Fruit fly (Drosophila melanogaster) whole organism, embryonic: ENCODE data around the gene CG33721.

ENCODE experiments used
- Bgb ChIP-seq: fragments of 200-800 bp; sonication (Bioruptor generic); IDR thresholded peaks from 2 replicates; pipeline ENCODE4 v1.3.6; 2022; ENCODE audit warnings: missing biosample characterization, missing genetic modification characterization; ENCODE audit not compliant: partially characterized antibody
- Bteb2 ChIP-seq: fragments of 200-800 bp; sonication (Bioruptor generic); optimal IDR thresholded peaks from 2 replicates; lab custom pipeline; 2016; ENCODE audit warnings: missing biosample characterization, missing genetic modification characterization
- CG10209 ChIP-seq: fragments of 200-800 bp; sonication (Bioruptor generic); optimal IDR thresholded peaks from 3 replicates; lab custom pipeline; 2017; ENCODE audit warnings: missing biosample characterization, mild to moderate bottlenecking, missing genetic modification characterization, missing genetic modification reagents
- CG10267 ChIP-seq: fragments of 200-800 bp; sonication (Bioruptor generic); optimal IDR thresholded peaks from 2 replicates; lab custom pipeline; 2018; ENCODE audit warnings: missing biosample characterization, mild to moderate bottlenecking, missing genetic modification characterization, moderate library complexity
- CG10543 ChIP-seq: fragments of 200-800 bp; sonication (Bioruptor generic); optimal IDR thresholded peaks from 3 replicates; lab custom pipeline; 2017; ENCODE audit warnings: missing biosample characterization, mild to moderate bottlenecking, missing genetic modification characterization, moderate library complexity
- CG11456 ChIP-seq: fragments of 200-800 bp; sonication (Bioruptor generic); IDR thresholded peaks from 3 replicates; pipeline ENCODE4 v1.3.6; 2022; ENCODE audit warnings: missing biosample characterization, missing genetic modification characterization
- CG11696 ChIP-seq: fragments of 200-800 bp; sonication (Bioruptor generic); IDR thresholded peaks from 2 replicates; pipeline ENCODE4 v1.3.6; 2022; ENCODE audit warnings: missing biosample characterization, missing genetic modification characterization
- CG12155 ChIP-seq: fragments of 200-800 bp; sonication (Bioruptor generic); optimal IDR thresholded peaks from 3 replicates; lab custom pipeline; 2016; ENCODE audit warnings: missing biosample characterization, missing genetic modification characterization
- CG12769 ChIP-seq: fragments of 200-800 bp; sonication (Bioruptor generic); optimal IDR thresholded peaks from 2 replicates; lab custom pipeline; 2019; ENCODE audit warnings: missing biosample characterization, mild to moderate bottlenecking, missing genetic modification characterization, moderate library complexity
- CG1602 ChIP-seq: fragments of 200-800 bp; sonication (Bioruptor generic); optimal IDR thresholded peaks from 3 replicates; lab custom pipeline; 2016; ENCODE audit warnings: missing biosample characterization, missing genetic modification characterization
- CG1647 ChIP-seq: fragments of 200-800 bp; sonication (Bioruptor generic); optimal IDR thresholded peaks from 3 replicates; lab custom pipeline; 2016; ENCODE audit warnings: missing biosample characterization, missing genetic modification characterization
- CG16779 ChIP-seq: fragments of 200-800 bp; sonication (Bioruptor generic); IDR thresholded peaks from 2 replicates; pipeline ENCODE4 v1.3.6; 2022; ENCODE audit warnings: missing biosample characterization, missing genetic modification characterization
- CG16863 ChIP-seq: fragments of 200-800 bp; sonication (Bioruptor generic); optimal IDR thresholded peaks from 3 replicates; lab custom pipeline; 2016; ENCODE audit warnings: missing biosample characterization, missing genetic modification characterization
- CG17186 ChIP-seq: fragments of 200-800 bp; sonication (Bioruptor generic); optimal IDR thresholded peaks from 3 replicates; lab custom pipeline; 2017; ENCODE audit warnings: missing biosample characterization, missing genetic modification reagents, missing genetic modification characterization
- CG17912 ChIP-seq: fragments of 200-800 bp; sonication (Bioruptor generic); optimal IDR thresholded peaks from 2 replicates; lab custom pipeline; 2018; ENCODE audit warnings: missing biosample characterization, mild to moderate bottlenecking, missing genetic modification characterization
- CG2199 ChIP-seq: fragments of 200-800 bp; sonication (Bioruptor generic); IDR thresholded peaks from 3 replicates; pipeline ENCODE4 v1.3.6; 2022; ENCODE audit warnings: missing biosample characterization, missing genetic modification characterization
- CG2678 ChIP-seq: fragments of 200-800 bp; sonication (Bioruptor generic); optimal IDR thresholded peaks from 3 replicates; lab custom pipeline; 2019; ENCODE audit warnings: missing biosample characterization, mild to moderate bottlenecking, missing genetic modification characterization, moderate library complexity
- CG2875 ChIP-seq: fragments of 200-800 bp; sonication (Bioruptor generic); optimal IDR thresholded peaks from 2 replicates; lab custom pipeline; 2017; ENCODE audit warnings: missing biosample characterization, mild to moderate bottlenecking, missing genetic modification characterization, missing genetic modification reagents
- CG30403 ChIP-seq: fragments of 200-800 bp; sonication (Bioruptor generic); optimal IDR thresholded peaks from 3 replicates; lab custom pipeline; 2016; ENCODE audit warnings: missing biosample characterization, missing genetic modification characterization
- CG4854 ChIP-seq: fragments of 200-800 bp; sonication (Bioruptor generic); optimal IDR thresholded peaks from 2 replicates; lab custom pipeline; 2016; ENCODE audit warnings: missing biosample characterization, missing genetic modification characterization, inconsistent platforms
- CG6254 ChIP-seq: fragments of 200-800 bp; sonication (Bioruptor generic); optimal IDR thresholded peaks from 3 replicates; lab custom pipeline; 2017; ENCODE audit warnings: mild to moderate bottlenecking, missing biosample characterization, missing genetic modification reagents, missing genetic modification characterization
- CG6765 ChIP-seq: fragments of 200-800 bp; sonication (Bioruptor generic); optimal IDR thresholded peaks from 3 replicates; lab custom pipeline; 2017; ENCODE audit warnings: missing biosample characterization, mild to moderate bottlenecking, missing genetic modification characterization
- CG7928 ChIP-seq: fragments of 200-800 bp; sonication (Bioruptor generic); optimal IDR thresholded peaks from 2 replicates; lab custom pipeline; 2017; ENCODE audit warnings: missing biosample characterization, mild to moderate bottlenecking, missing genetic modification characterization
- CG7963 ChIP-seq: fragments of 200-800 bp; sonication (Bioruptor generic); IDR thresholded peaks from 3 replicates; pipeline ENCODE4 v1.3.6; 2022; ENCODE audit warnings: missing biosample characterization, missing genetic modification characterization; ENCODE audit not compliant: partially characterized antibody
- CG8924 ChIP-seq: fragments of 200-800 bp; optimal IDR thresholded peaks from 3 replicates; lab custom pipeline; 2019; ENCODE audit warnings: missing biosample characterization, mild to moderate bottlenecking, missing genetic modification characterization, moderate library complexity
- Dbx ChIP-seq: fragments of 200-800 bp; sonication (Bioruptor generic); IDR thresholded peaks from 3 replicates; pipeline ENCODE4 v1.3.6; 2022; ENCODE audit warnings: missing biosample characterization, missing genetic modification characterization
- Fer3 ChIP-seq: fragments of 200-800 bp; sonication (Bioruptor generic); optimal IDR thresholded peaks from 2 replicates; lab custom pipeline; 2018; ENCODE audit warnings: missing biosample characterization, mild to moderate bottlenecking, missing genetic modification characterization, moderate library complexity
- Hey ChIP-seq: fragments of 200-800 bp; sonication (Bioruptor generic); optimal IDR thresholded peaks from 3 replicates; lab custom pipeline; 2018; ENCODE audit warnings: missing biosample characterization, mild to moderate bottlenecking, missing genetic modification characterization
- Lpt ChIP-seq: fragments of >200 bp; optimal IDR thresholded peaks from 2 replicates; lab custom pipeline; 2018; ENCODE audit warnings: missing biosample characterization, missing genetic modification characterization
- NK7.1 ChIP-seq: fragments of 200-800 bp; sonication (Bioruptor generic); optimal IDR thresholded peaks from 3 replicates; lab custom pipeline; 2016; ENCODE audit warnings: missing biosample characterization, missing genetic modification characterization
- Nf-YC ChIP-seq: fragments of 200-800 bp; optimal IDR thresholded peaks from 3 replicates; lab custom pipeline; 2019; ENCODE audit warnings: missing biosample characterization, mild to moderate bottlenecking, missing genetic modification characterization, moderate library complexity
- Poxn ChIP-seq: fragments of 200-800 bp; sonication (Bioruptor generic); IDR thresholded peaks from 2 replicates; pipeline ENCODE4 v1.3.6; 2022; ENCODE audit warnings: missing biosample characterization, missing genetic modification characterization
- Stat92E ChIP-seq, 3 experiments: fragments of >200 bp in 2 of 3; fragments of 200-800 bp in 1 of 3; sonication (Bioruptor generic) in 1 of 3; optimal IDR thresholded peaks; 2 replicates each; lab custom pipeline; 2017 to 2019; ENCODE audit warnings: missing biosample characterization in 3 of 3, missing genetic modification characterization in 3 of 3, mild to moderate bottlenecking in 1 of 3, moderate library complexity in 1 of 3
- Taf1 ChIP-seq: fragments of 200-800 bp; sonication (Bioruptor generic); IDR thresholded peaks from 2 replicates; pipeline ENCODE4 v1.3.6; 2022; ENCODE audit warnings: missing biosample characterization, missing genetic modification characterization
- Trl ChIP-seq, 3 experiments: fragments of >200 bp in 2 of 3; fragments of 200-800 bp in 1 of 3; sonication (Bioruptor generic) in 1 of 3; optimal IDR thresholded peaks; 2 replicates in 1 of 3; 3 replicates in 2 of 3; lab custom pipeline; 2016 to 2017; ENCODE audit warnings: missing biosample characterization in 1 of 3, missing genetic modification characterization in 1 of 3
- al ChIP-seq: fragments of 200-800 bp; sonication (Bioruptor generic); IDR thresholded peaks from 2 replicates; pipeline ENCODE4 v1.3.6; 2022; ENCODE audit warnings: missing biosample characterization, missing genetic modification characterization
- ase ChIP-seq: fragments of 200-800 bp; sonication (Bioruptor generic); IDR thresholded peaks from 3 replicates; pipeline ENCODE4 v1.3.6; 2022; ENCODE audit warnings: missing biosample characterization, missing genetic modification characterization
- ato ChIP-seq: fragments of 200-800 bp; sonication (Bioruptor generic); IDR thresholded peaks from 2 replicates; pipeline ENCODE4 v1.3.6; 2022; ENCODE audit warnings: missing biosample characterization, missing genetic modification characterization; ENCODE audit not compliant: partially characterized antibody
- corto ChIP-seq: fragments of 200-800 bp; sonication (Bioruptor generic); optimal IDR thresholded peaks from 2 replicates; lab custom pipeline; 2016; ENCODE audit warnings: missing biosample characterization, mild to moderate bottlenecking, missing genetic modification characterization, moderate library complexity
- crc ChIP-seq: fragments of 200-800 bp; sonication (Bioruptor generic); optimal IDR thresholded peaks from 2 replicates; lab custom pipeline; 2016; ENCODE audit warnings: missing biosample characterization, missing genetic modification characterization
- croc ChIP-seq: fragments of 200-800 bp; sonication (Bioruptor generic); conservative IDR thresholded peaks from 3 replicates; pipeline ENCODE4 v1.3.6; 2022; ENCODE audit warnings: missing biosample characterization, missing genetic modification characterization
- crp ChIP-seq, 2 experiments: fragments of 200-800 bp; sonication (Bioruptor generic); optimal IDR thresholded peaks; 2 replicates in 1 of 2; 3 replicates in 1 of 2; lab custom pipeline; 2017; ENCODE audit warnings: missing biosample characterization in 2 of 2, missing genetic modification characterization in 2 of 2, mild to moderate bottlenecking in 1 of 2, moderate library complexity in 1 of 2
- fd3F ChIP-seq: fragments of 200-800 bp; sonication (Bioruptor generic); optimal IDR thresholded peaks from 2 replicates; lab custom pipeline; 2018; ENCODE audit warnings: missing biosample characterization, mild to moderate bottlenecking, missing genetic modification characterization, moderate library complexity
- gsb ChIP-seq: fragments of 200-800 bp; sonication (Bioruptor generic); IDR thresholded peaks from 2 replicates; pipeline ENCODE4 v1.3.6; 2022; ENCODE audit warnings: missing biosample characterization, missing genetic modification characterization
- nau ChIP-seq: fragments of 200-800 bp; sonication (Bioruptor generic); optimal IDR thresholded peaks from 3 replicates; lab custom pipeline; 2017; ENCODE audit warnings: missing biosample characterization, mild to moderate bottlenecking, missing genetic modification characterization, missing genetic modification reagents
- oc ChIP-seq: fragments of 200-800 bp; sonication (Bioruptor generic); optimal IDR thresholded peaks from 2 replicates; lab custom pipeline; 2018; ENCODE audit warnings: missing biosample characterization, mild to moderate bottlenecking, missing genetic modification characterization, moderate library complexity
- sim ChIP-seq: fragments of 200-800 bp; sonication (Bioruptor generic); IDR thresholded peaks from 2 replicates; pipeline ENCODE4 v1.3.6; 2022; ENCODE audit warnings: missing biosample characterization, missing genetic modification characterization
- z ChIP-seq: fragments of 200-800 bp; sonication (Bioruptor generic); IDR thresholded peaks from 3 replicates; pipeline ENCODE4 v1.3.6; 2022; ENCODE audit warnings: missing biosample characterization, missing genetic modification characterization
- zfh1 ChIP-seq: fragments of 200-800 bp; sonication (Bioruptor generic); IDR thresholded peaks from 3 replicates; pipeline ENCODE4 v1.3.6; 2022; ENCODE audit warnings: missing biosample characterization, missing genetic modification characterization

CG33721 gene

dm6 chr3R:22368777-22369214 lies 37.9 kb downstream of the CG33721 start (continued):
- peak; percentile 27 for TF ChIP-seq CG6254 (GFP tag; lab: Kevin White, UChicago)
- peak; percentile 75 for TF ChIP-seq CG30403
- TF ChIP-seq Fer3, result peak; percentile 55
- peak; percentile 68 to 80 for TF ChIP-seq Trl (optimal IDR thresholded peaks at IDR 0.05; lab: Kevin White, UChicago)
- peak; percentile 35 for TF ChIP-seq Trl (GFP tag; optimal IDR thresholded peaks at IDR 0.05; lab: Kevin White, UChicago)
- peak; percentile 24 for TF ChIP-seq CG1647 (GFP tag; lab: Kevin White, UChicago)
- TF ChIP-seq Poxn (GFP tag; lab: Robert Waterston, UW), result peak; percentile 65; the same call in 1 of the 2 replicates
- no peak for TF ChIP-seq sim (GFP tag; lab: Robert Waterston, UW)
- TF ChIP-seq al (GFP tag; lab: Robert Waterston, UW), result peak; percentile 60; the same call in 1 of the 2 replicates
- TF ChIP-seq CG6765 (GFP tag; lab: Kevin White, UChicago), result no peak
- TF ChIP-seq crp (GFP tag; optimal IDR thresholded peaks at IDR 0.05; lab: Kevin White, UChicago), result peak in 1 of 2 experiments; percentile 31
- no peak for TF ChIP-seq CG7963 (GFP tag; lab: Robert Waterston, UW)
- peak; percentile 24 for TF ChIP-seq CG1602 (GFP tag; lab: Kevin White, UChicago)
- TF ChIP-seq CG10267, result peak; percentile 43
- no peak for TF ChIP-seq CG17912
- no peak for TF ChIP-seq Lpt (GFP tag; lab: Kevin White, UChicago)
- TF ChIP-seq crc (GFP tag; lab: Kevin White, UChicago), result peak; percentile 46
- peak; percentile 79 for TF ChIP-seq CG2678 (tag; lab: Kevin White, UChicago)
- no peak for TF ChIP-seq nau (GFP tag; lab: Kevin White, UChicago)
- TF ChIP-seq CG11456 (GFP tag; lab: Robert Waterston, UW), result peak; percentile 75; the same call in 2 of the 3 replicates
- no peak for TF ChIP-seq ato
- TF ChIP-seq oc, result no peak
- TF ChIP-seq CG16863 (GFP tag; lab: Kevin White, UChicago), result no peak
- no peak for TF ChIP-seq CG2199
- no peak for TF ChIP-seq CG2875 (GFP tag; lab: Kevin White, UChicago)
- TF ChIP-seq Taf1 (GFP tag; lab: Robert Waterston, UW), result peak; percentile 60
- TF ChIP-seq NK7.1 (GFP tag; lab: Kevin White, UChicago), result peak; percentile 57
- TF ChIP-seq CG16779 (GFP tag; lab: Robert Waterston, UW), result 0 out of 2 replicates have a peak, but pooled peaks have one; percentile 10
- TF ChIP-seq CG11696 (GFP tag; lab: Robert Waterston, UW), result no peak
- no peak for TF ChIP-seq CG12769
- TF ChIP-seq Hey (tag; lab: Kevin White, UChicago), result no peak
- TF ChIP-seq croc (GFP tag; lab: Robert Waterston, UW), result peak; percentile 28; the same call in 2 of the 3 replicates
- peak; percentile 61 for TF ChIP-seq CG10543 (GFP tag; lab: Kevin White, UChicago)
- TF ChIP-seq CG4854 (GFP tag; lab: Kevin White, UChicago), result no peak
- peak; percentile 64 for TF ChIP-seq CG10209 (GFP tag; lab: Kevin White, UChicago)
- peak; percentile 67 for TF ChIP-seq CG8924
- peak; percentile 12 for TF ChIP-seq fd3F (GFP tag; lab: Kevin White, UChicago)
- TF ChIP-seq Bteb2 (GFP tag; lab: Kevin White, UChicago), result no peak
- peak; percentile 34; the same call in 1 of the 2 replicates for TF ChIP-seq gsb (GFP tag; lab: Robert Waterston, UW)
- TF ChIP-seq zfh1 (GFP tag; lab: Robert Waterston, UW), result peak; percentile 65; the same call in 2 of the 3 replicates
- no peak for TF ChIP-seq Nf-YC
- TF ChIP-seq CG17186 (GFP tag; lab: Kevin White, UChicago), result no peak
- no peak for TF ChIP-seq Stat92E (GFP tag; optimal IDR thresholded peaks at IDR 0.05; lab: Kevin White, UChicago)
- no peak for TF ChIP-seq CG7928
- TF ChIP-seq ase (GFP tag; lab: Robert Waterston, UW), result 0 out of 3 replicates have a peak, but pooled peaks have one; percentile 40
- TF ChIP-seq Bgb (GFP tag; lab: Robert Waterston, UW), result no peak
- peak; percentile 69 for TF ChIP-seq corto
- no peak for TF ChIP-seq z (GFP tag; lab: Robert Waterston, UW)
- peak; percentile 82 for TF ChIP-seq Dbx (GFP tag; lab: Robert Waterston, UW)
- TF ChIP-seq CG12155 (GFP tag; lab: Kevin White, UChicago), result peak; percentile 44
